Fruit fly (Drosophila melanogaster): ENCODE data around the gene CG4502.

dm6 chr2L:7200168-7200567, 3.9 kb downstream of the CG4502 start:
- TF ChIP-seq CG8478 (optimal IDR thresholded peaks at IDR 0.05) (no peak), CTCF (optimal IDR thresholded peaks at IDR 0.05) (no peak)

Data from S2 (cell line).